Worm (Caenorhabditis elegans) whole organism, L4/young adult: ENCODE results near the gene K07F5.14.

ENCODE experiments used
- W03F9.2 ChIP-seq: fragments of 150-350 bp; optimal IDR thresholded peaks from 2 replicates; lab custom pipeline; 2014; ENCODE audit warnings: missing biosample characterization, missing genetic modification characterization
- him-1 ChIP-seq: sonication (generic microtip); optimal IDR thresholded peaks from 2 replicates; lab custom pipeline; 2016; ENCODE audit warnings: missing genotype, missing genetic modification reagents, missing genetic modification characterization, missing compliant biosample characterization

DNA sequence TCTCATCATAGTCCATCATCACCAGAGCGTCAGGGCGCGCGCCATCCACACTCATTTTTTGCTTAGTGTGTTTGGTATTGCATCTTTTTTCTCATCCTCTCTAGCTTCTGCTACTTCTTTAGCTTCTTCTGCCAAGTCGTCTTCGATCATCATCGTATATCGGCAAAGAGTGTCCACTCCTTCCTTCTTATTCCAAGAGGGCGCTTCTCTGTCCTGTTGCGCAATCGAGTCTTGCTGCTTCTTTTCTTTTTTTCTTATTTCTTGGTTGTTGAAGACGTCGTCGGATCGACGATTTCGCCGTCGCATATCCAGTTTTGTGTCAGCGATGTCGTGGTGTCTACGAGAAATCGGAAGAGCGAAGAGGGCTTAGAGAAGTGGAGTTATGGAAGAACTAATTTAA, 51.0 kb downstream of the K07F5.14 start:
- no peak for TF ChIP-seq him-1 (tag; lab: Kevin White, UChicago)
- no peak for TF ChIP-seq W03F9.2 (tag; lab: Kevin White, UChicago)
